Fruit fly (Drosophila melanogaster) whole organism, pupa: Measurements from ENCODE around the gene meng.

Experiments used
- CG10348 ChIP-seq: fragments of 200-800 bp; sonication (Bioruptor generic); IDR thresholded peaks from 2 replicates; pipeline ENCODE4 v1.3.6; 2022; ENCODE audit warnings: missing biosample characterization, missing genetic modification characterization
- CG12605 ChIP-seq: fragments of 200-800 bp; sonication (Bioruptor generic); IDR thresholded peaks from 2 replicates; pipeline ENCODE4 v1.3.6; 2022; ENCODE audit warnings: missing biosample characterization, missing genetic modification characterization
- CG13204 ChIP-seq: fragments of 200-800 bp; sonication (Bioruptor generic); optimal IDR thresholded peaks from 2 replicates; lab custom pipeline; 2018; ENCODE audit warnings: missing biosample characterization, mild to moderate bottlenecking, missing genetic modification characterization, moderate library complexity
- CG14655 ChIP-seq: fragments of 200-800 bp; sonication (Bioruptor generic); optimal IDR thresholded peaks from 3 replicates; lab custom pipeline; 2017; ENCODE audit warnings: mild to moderate bottlenecking, missing biosample characterization, missing genetic modification reagents, missing genetic modification characterization
- CG15710 ChIP-seq: fragments of 200-800 bp; sonication (Bioruptor generic); optimal IDR thresholded peaks from 2 replicates; lab custom pipeline; 2018; ENCODE audit warnings: missing biosample characterization, mild to moderate bottlenecking, missing genetic modification characterization, moderate library complexity
- CG17806 ChIP-seq: fragments of 200-800 bp; sonication (Bioruptor generic); optimal IDR thresholded peaks from 2 replicates; lab custom pipeline; 2018; ENCODE audit warnings: missing biosample characterization, mild to moderate bottlenecking, missing genetic modification characterization, moderate library complexity
- CG32121 ChIP-seq: fragments of 200-800 bp; sonication (Bioruptor generic); IDR thresholded peaks from 2 replicates; pipeline ENCODE4 v1.3.6; 2022; ENCODE audit warnings: missing biosample characterization, missing genetic modification characterization
- CG34367 ChIP-seq: fragments of 200-800 bp; sonication (Bioruptor generic); optimal IDR thresholded peaks from 2 replicates; lab custom pipeline; 2018; ENCODE audit warnings: missing biosample characterization, mild to moderate bottlenecking, missing genetic modification characterization
- CG4496 ChIP-seq: fragments of 200-800 bp; sonication (Bioruptor generic); IDR thresholded peaks from 3 replicates; pipeline ENCODE4 v1.3.6; 2022; ENCODE audit warnings: missing biosample characterization, missing genetic modification characterization
- CG8159 ChIP-seq: fragments of 200-800 bp; sonication (Bioruptor generic); optimal IDR thresholded peaks from 3 replicates; lab custom pipeline; 2018; ENCODE audit warnings: missing biosample characterization, mild to moderate bottlenecking, missing genetic modification characterization, moderate library complexity
- CG8301 ChIP-seq: fragments of 200-800 bp; sonication (Bioruptor generic); optimal IDR thresholded peaks from 2 replicates; lab custom pipeline; 2018; ENCODE audit warnings: missing biosample characterization, mild to moderate bottlenecking, missing genetic modification characterization
- CG9948 ChIP-seq: fragments of 200-800 bp; sonication (Bioruptor generic); optimal IDR thresholded peaks from 2 replicates; lab custom pipeline; 2018; ENCODE audit warnings: missing biosample characterization, mild to moderate bottlenecking, missing genetic modification characterization, moderate library complexity
- D1 ChIP-seq: fragments of 200-800 bp; sonication (Bioruptor generic); optimal IDR thresholded peaks from 2 replicates; lab custom pipeline; 2018; ENCODE audit warnings: missing biosample characterization, mild to moderate bottlenecking, missing genetic modification characterization, moderate library complexity
- EcR ChIP-seq: fragments of 200-800 bp; sonication (Bioruptor generic); optimal IDR thresholded peaks from 3 replicates; lab custom pipeline; 2019; ENCODE audit warnings: missing biosample characterization, missing genetic modification characterization, mild to moderate bottlenecking, moderate library complexity, missing genetic modification reagents
- Ets98B ChIP-seq: fragments of 200-800 bp; sonication (Bioruptor generic); IDR thresholded peaks from 2 replicates; pipeline ENCODE4 v1.3.6; 2022; ENCODE audit warnings: missing biosample characterization, missing genetic modification characterization
- Pif1A ChIP-seq: fragments of 200-800 bp; sonication (Bioruptor generic); optimal IDR thresholded peaks from 3 replicates; lab custom pipeline; 2016; ENCODE audit warnings: missing biosample characterization, missing genetic modification characterization
- Pif1B ChIP-seq: fragments of 200-800 bp; sonication (Bioruptor generic); optimal IDR thresholded peaks from 3 replicates; lab custom pipeline; 2016; ENCODE audit warnings: missing biosample characterization, missing genetic modification characterization
- Snoo ChIP-seq: fragments of 200-800 bp; sonication (Bioruptor generic); optimal IDR thresholded peaks from 3 replicates; lab custom pipeline; 2017; ENCODE audit warnings: missing biosample characterization, mild to moderate bottlenecking, missing genetic modification characterization, inconsistent platforms
- fd96Ca ChIP-seq: fragments of 200-800 bp; sonication (Bioruptor generic); IDR thresholded peaks from 3 replicates; pipeline ENCODE4 v1.3.6; 2022; ENCODE audit warnings: missing biosample characterization, missing genetic modification characterization
- gl ChIP-seq: fragments of 200-800 bp; sonication (Bioruptor generic); optimal IDR thresholded peaks from 2 replicates; lab custom pipeline; 2018; ENCODE audit warnings: missing biosample characterization, mild to moderate bottlenecking, missing genetic modification characterization
- rn ChIP-seq: fragments of 200-800 bp; sonication (Bioruptor generic); IDR thresholded peaks from 2 replicates; pipeline ENCODE4 v1.3.6; 2022; ENCODE audit warnings: missing biosample characterization, missing genetic modification characterization

meng gene

dm6 chr2L:6774853-6775252, 32.6 kb downstream of the meng start:
- TF ChIP-seq Ets98B (GFP tag; lab: Robert Waterston, UW) (no peak), CG4496 (GFP tag; lab: Robert Waterston, UW) (no peak), CG8159 (tag; lab: Kevin White, UChicago) (no peak), rn (GFP tag; lab: Robert Waterston, UW) (no peak)
- TF ChIP-seq, all 21 proteins: peak for 0

- TF ChIP-seq CG4496 (GFP tag; lab: Robert Waterston, UW) (peak; percentile 65; the same call in 2 of the 3 replicates), CG8301 (tag; lab: Kevin White, UChicago) (no peak), CG34367 (tag; lab: Kevin White, UChicago) (no peak)
These were observed 41.1 kb downstream of the meng start for dm6 chr2L:6783395-6783794.

dm6 chr2L:6784235-6784634, 41.9 kb downstream of the meng start:
- TF ChIP-seq gl (tag; lab: Kevin White, UChicago) (no peak), EcR (GFP tag; lab: Kevin White, UChicago) (peak; percentile 22)
- TF ChIP-seq, all 21 proteins: peak for 1

dm6 chr2L:6785583-6785982, 43.3 kb downstream of the meng start:
- TF ChIP-seq CG13204 (GFP tag; lab: Kevin White, UChicago) (no peak), Pif1A (no peak), CG34367 (tag; lab: Kevin White, UChicago) (no peak), CG14655 (GFP tag; lab: Kevin White, UChicago) (no peak), CG8159 (tag; lab: Kevin White, UChicago) (no peak), CG15710 (tag; lab: Kevin White, UChicago) (no peak), gl (tag; lab: Kevin White, UChicago) (no peak)

- TF ChIP-seq gl (tag; lab: Kevin White, UChicago) (no peak), CG12605 (GFP tag; lab: Robert Waterston, UW) (peak; percentile 43; the same call in 1 of the 2 replicates)
These were observed 44.3 kb downstream of the meng start, which contains the start of gene nrv1 for dm6 chr2L:6786674-6787028. Gene nrv1, minus strand, starts transcription at chr2L:6786861.

dm6 chr2L:6787029-6787972, 45.0 kb downstream of the meng start:
- TF ChIP-seq Pif1A (peak; percentile 93), Ets98B (GFP tag; lab: Robert Waterston, UW) (peak; percentile 96), CG8159 (tag; lab: Kevin White, UChicago) (peak; percentile 95), fd96Ca (GFP tag; lab: Robert Waterston, UW) (peak; percentile 94), CG8301 (tag; lab: Kevin White, UChicago) (peak; percentile 97), Snoo (tag; lab: Kevin White, UChicago) (peak; percentile 90), CG9948 (tag; lab: Kevin White, UChicago) (peak; percentile 93), CG4496 (GFP tag; lab: Robert Waterston, UW) (peak; percentile 94), EcR (GFP tag; lab: Kevin White, UChicago) (peak; percentile 90), CG34367 (tag; lab: Kevin White, UChicago) (peak; percentile 85), CG13204 (GFP tag; lab: Kevin White, UChicago) (peak; percentile 80), CG10348 (GFP tag; lab: Robert Waterston, UW) (peak; percentile 80), CG17806 (tag; lab: Kevin White, UChicago) (peak; percentile 83), CG14655 (GFP tag; lab: Kevin White, UChicago) (peak; percentile 97), CG32121 (peak; percentile 89), CG15710 (tag; lab: Kevin White, UChicago) (peak; percentile 94), Pif1B (GFP tag; lab: Kevin White, UChicago) (peak; percentile 86), gl (tag; lab: Kevin White, UChicago) (peak; percentile 52), CG12605 (GFP tag; lab: Robert Waterston, UW) (peak; percentile 46; the same call in 1 of the 2 replicates), rn (GFP tag; lab: Robert Waterston, UW) (peak; percentile 78), D1 (tag; lab: Kevin White, UChicago) (peak; percentile 91)

dm6 chr2L:6787973-6788368, 45.7 kb downstream of the meng start:
- TF ChIP-seq CG8301 (tag; lab: Kevin White, UChicago): peak; percentile 83
- TF ChIP-seq CG9948 (tag; lab: Kevin White, UChicago): peak; percentile 71
- TF ChIP-seq Pif1B (GFP tag; lab: Kevin White, UChicago): peak; percentile 7
- TF ChIP-seq Ets98B (GFP tag; lab: Robert Waterston, UW): peak; percentile 5; the same call in 1 of the 2 replicates
- no peak for TF ChIP-seq CG13204 (GFP tag; lab: Kevin White, UChicago)
- TF ChIP-seq CG12605 (GFP tag; lab: Robert Waterston, UW): no peak; the same call in 1 of the 2 replicates
- TF ChIP-seq CG8159 (tag; lab: Kevin White, UChicago): peak; percentile 65
- peak; percentile 68 for TF ChIP-seq CG17806 (tag; lab: Kevin White, UChicago)
- TF ChIP-seq CG32121: no peak
- TF ChIP-seq CG14655 (GFP tag; lab: Kevin White, UChicago): peak; percentile 75
- TF ChIP-seq Snoo (tag; lab: Kevin White, UChicago): no peak
- peak; percentile 36 for TF ChIP-seq CG34367 (tag; lab: Kevin White, UChicago)
- no peak for TF ChIP-seq gl (tag; lab: Kevin White, UChicago)
- TF ChIP-seq Pif1A: peak; percentile 24
- TF ChIP-seq D1 (tag; lab: Kevin White, UChicago): peak; percentile 8
- no peak for TF ChIP-seq CG10348 (GFP tag; lab: Robert Waterston, UW)
- TF ChIP-seq CG15710 (tag; lab: Kevin White, UChicago): peak; percentile 43
- TF ChIP-seq EcR (GFP tag; lab: Kevin White, UChicago): no peak
- TF ChIP-seq fd96Ca (GFP tag; lab: Robert Waterston, UW): peak; percentile 60; the same call in 2 of the 3 replicates
- peak; percentile 65; the same call in 1 of the 3 replicates for TF ChIP-seq CG4496 (GFP tag; lab: Robert Waterston, UW)
- no peak for TF ChIP-seq rn (GFP tag; lab: Robert Waterston, UW)
